Fruit fly (Drosophila melanogaster) whole organism, embryonic: Measurements from ENCODE around the gene CNPYb.

ENCODE experiments used
- Aef1 ChIP-seq: fragments of 200-800 bp; sonication (Bioruptor generic); IDR thresholded peaks from 3 replicates; pipeline ENCODE4 v1.3.6; 2022; ENCODE audit warnings: missing biosample characterization, missing genetic modification characterization
- Bgb ChIP-seq: fragments of 200-800 bp; sonication (Bioruptor generic); IDR thresholded peaks from 2 replicates; pipeline ENCODE4 v1.3.6; 2022; ENCODE audit warnings: missing biosample characterization, missing genetic modification characterization; ENCODE audit not compliant: partially characterized antibody
- CG1024 ChIP-seq: fragments of 200-800 bp; sonication (Bioruptor generic); IDR thresholded peaks from 2 replicates; pipeline ENCODE4 v1.3.6; 2022; ENCODE audit warnings: missing biosample characterization, missing genetic modification characterization
- CG10267 ChIP-seq: fragments of 200-800 bp; sonication (Bioruptor generic); optimal IDR thresholded peaks from 2 replicates; lab custom pipeline; 2018; ENCODE audit warnings: missing biosample characterization, mild to moderate bottlenecking, missing genetic modification characterization, moderate library complexity
- CG12219 ChIP-seq: fragments of 200-800 bp; sonication (Bioruptor generic); optimal IDR thresholded peaks from 3 replicates; lab custom pipeline; 2018; ENCODE audit warnings: missing biosample characterization, mild to moderate bottlenecking, missing genetic modification characterization
- CG1233 ChIP-seq: fragments of 200-800 bp; sonication (Bioruptor generic); optimal IDR thresholded peaks from 4 replicates; lab custom pipeline; 2018; ENCODE audit warnings: missing biosample characterization, mild to moderate bottlenecking, missing genetic modification characterization
- CG12769 ChIP-seq: fragments of 200-800 bp; sonication (Bioruptor generic); optimal IDR thresholded peaks from 2 replicates; lab custom pipeline; 2019; ENCODE audit warnings: missing biosample characterization, mild to moderate bottlenecking, missing genetic modification characterization, moderate library complexity
- CG13296 ChIP-seq: fragments of 200-800 bp; sonication (Bioruptor generic); optimal IDR thresholded peaks from 3 replicates; lab custom pipeline; 2018; ENCODE audit warnings: missing biosample characterization, mild to moderate bottlenecking, missing genetic modification characterization
- CG14710 ChIP-seq: fragments of 200-800 bp; sonication (Bioruptor generic); optimal IDR thresholded peaks from 3 replicates; lab custom pipeline; 2019; ENCODE audit warnings: missing biosample characterization, mild to moderate bottlenecking, missing genetic modification characterization, moderate library complexity
- CG14860 ChIP-seq: fragments of 200-800 bp; sonication (Bioruptor generic); IDR thresholded peaks from 3 replicates; pipeline ENCODE4 v1.3.6; 2022; ENCODE audit warnings: missing biosample characterization, missing genetic modification characterization; ENCODE audit not compliant: partially characterized antibody
- CG15479 ChIP-seq: fragments of 200-800 bp; sonication (Bioruptor generic); optimal IDR thresholded peaks from 3 replicates; lab custom pipeline; 2019; ENCODE audit warnings: missing biosample characterization, mild to moderate bottlenecking, missing genetic modification characterization, moderate library complexity
- CG15696 ChIP-seq: fragments of 200-800 bp; sonication (Bioruptor generic); optimal IDR thresholded peaks from 2 replicates; lab custom pipeline; 2019; ENCODE audit warnings: missing biosample characterization, mild to moderate bottlenecking, missing genetic modification characterization, moderate library complexity
- CG16863 ChIP-seq: fragments of 200-800 bp; sonication (Bioruptor generic); optimal IDR thresholded peaks from 3 replicates; lab custom pipeline; 2016; ENCODE audit warnings: missing biosample characterization, missing genetic modification characterization
- CG18011 ChIP-seq: fragments of 200-800 bp; sonication (Bioruptor generic); optimal IDR thresholded peaks from 2 replicates; lab custom pipeline; 2017; ENCODE audit warnings: missing biosample characterization, missing genetic modification characterization, mild to moderate bottlenecking, moderate library complexity, missing genotype
- CG2116 ChIP-seq: fragments of 200-800 bp; sonication (Bioruptor generic); optimal IDR thresholded peaks from 3 replicates; lab custom pipeline; 2018; ENCODE audit warnings: missing biosample characterization, mild to moderate bottlenecking, missing genetic modification characterization
- CG2199 ChIP-seq: fragments of 200-800 bp; sonication (Bioruptor generic); IDR thresholded peaks from 3 replicates; pipeline ENCODE4 v1.3.6; 2022; ENCODE audit warnings: missing biosample characterization, missing genetic modification characterization
- CG31365 ChIP-seq: fragments of 200-800 bp; sonication (Bioruptor generic); optimal IDR thresholded peaks from 2 replicates; lab custom pipeline; 2018; ENCODE audit warnings: missing biosample characterization, mild to moderate bottlenecking, missing genetic modification characterization
- CG3838 ChIP-seq: fragments of 200-800 bp; sonication (Bioruptor generic); optimal IDR thresholded peaks from 3 replicates; lab custom pipeline; 2016; ENCODE audit warnings: missing biosample characterization, missing genetic modification characterization
- CG7987 ChIP-seq: fragments of 200-800 bp; sonication (Bioruptor generic); optimal IDR thresholded peaks from 2 replicates; lab custom pipeline; 2018; ENCODE audit warnings: missing biosample characterization, mild to moderate bottlenecking, missing genetic modification characterization, moderate library complexity
- CG9609 ChIP-seq: fragments of 200-800 bp; sonication (Bioruptor generic); optimal IDR thresholded peaks from 3 replicates; lab custom pipeline; 2016; ENCODE audit warnings: missing biosample characterization, missing genetic modification characterization
- CG9876 ChIP-seq: fragments of 200-800 bp; sonication (Bioruptor generic); optimal IDR thresholded peaks from 2 replicates; lab custom pipeline; 2016; ENCODE audit warnings: missing biosample characterization, missing genetic modification characterization
- D ChIP-seq, 2 experiments: fragments of 200-800 bp in 1 of 2; fragments of >200 bp in 1 of 2; sonication (Bioruptor generic) in 1 of 2; optimal IDR thresholded peaks; 2 replicates in 1 of 2; 3 replicates in 1 of 2; lab custom pipeline; 2017; ENCODE audit warnings: mild to moderate bottlenecking in 1 of 2, missing biosample characterization in 1 of 2, missing genetic modification characterization in 1 of 2, missing genetic modification reagents in 1 of 2
- D19A ChIP-seq: fragments of 200-800 bp; optimal IDR thresholded peaks from 3 replicates; lab custom pipeline; 2019; ENCODE audit warnings: missing biosample characterization, mild to moderate bottlenecking, missing genetic modification characterization, moderate library complexity
- Dfd ChIP-seq, 2 experiments: fragments of >200 bp; optimal IDR thresholded peaks; 2 replicates each; lab custom pipeline; 2017; ENCODE audit warnings: missing biosample characterization in 2 of 2, missing genetic modification characterization in 2 of 2
- Doc3 ChIP-seq: fragments of 200-800 bp; sonication (Bioruptor generic); IDR thresholded peaks from 3 replicates; pipeline ENCODE4 v1.3.6; 2022; ENCODE audit warnings: missing biosample characterization, missing genetic modification characterization; ENCODE audit not compliant: partially characterized antibody
- E2f2 ChIP-seq: fragments of 200-800 bp; sonication (Bioruptor generic); IDR thresholded peaks from 2 replicates; pipeline ENCODE4 v1.3.6; 2022; ENCODE audit warnings: missing biosample characterization, missing genetic modification characterization
- Jarid2 ChIP-seq: fragments of 200-800 bp; sonication (Bioruptor generic); optimal IDR thresholded peaks from 3 replicates; lab custom pipeline; 2017; ENCODE audit warnings: mild to moderate bottlenecking, missing biosample characterization, missing genetic modification reagents, missing genetic modification characterization
- Max ChIP-seq: fragments of 200-800 bp; sonication (Bioruptor generic); optimal IDR thresholded peaks from 2 replicates; lab custom pipeline; 2016; ENCODE audit warnings: missing biosample characterization, mild to moderate bottlenecking, missing genetic modification characterization
- Rfx ChIP-seq: fragments of 200-800 bp; sonication (Bioruptor generic); IDR thresholded peaks from 2 replicates; pipeline ENCODE4 v1.3.6; 2022; ENCODE audit warnings: missing biosample characterization, missing genetic modification characterization
- Sry-δ ChIP-seq: fragments of 200-800 bp; sonication (Bioruptor generic); optimal IDR thresholded peaks from 2 replicates; lab custom pipeline; 2016; ENCODE audit warnings: missing biosample characterization, missing genetic modification characterization
- bcd ChIP-seq: fragments of 200-800 bp; sonication (Bioruptor generic); optimal IDR thresholded peaks from 2 replicates; lab custom pipeline; 2017; ENCODE audit warnings: missing biosample characterization, mild to moderate bottlenecking, missing genetic modification characterization
- bowl ChIP-seq: fragments of 200-800 bp; sonication (Bioruptor generic); IDR thresholded peaks from 2 replicates; pipeline ENCODE4 v1.3.6; 2022; ENCODE audit warnings: missing biosample characterization, missing genetic modification characterization
- dimm ChIP-seq: fragments of 200-800 bp; sonication (Bioruptor generic); IDR thresholded peaks from 2 replicates; pipeline ENCODE4 v1.3.6; 2022; ENCODE audit warnings: missing biosample characterization, missing genetic modification characterization
- insv ChIP-seq, 2 experiments: fragments of 200-800 bp; sonication (Bioruptor generic); optimal IDR thresholded peaks; 3 replicates each; lab custom pipeline; 2016 to 2018; ENCODE audit warnings: missing biosample characterization in 2 of 2, missing genetic modification characterization in 2 of 2
- ken ChIP-seq: fragments of 200-800 bp; sonication (Bioruptor generic); IDR thresholded peaks from 3 replicates; pipeline ENCODE4 v1.3.6; 2022; ENCODE audit warnings: missing biosample characterization, missing genetic modification characterization
- lilli ChIP-seq: fragments of 200-800 bp; sonication (Bioruptor generic); optimal IDR thresholded peaks from 3 replicates; lab custom pipeline; 2016; ENCODE audit warnings: missing biosample characterization, missing genetic modification characterization
- luna ChIP-seq: fragments of 200-800 bp; sonication (Bioruptor generic); optimal IDR thresholded peaks from 2 replicates; lab custom pipeline; 2016; ENCODE audit warnings: missing biosample characterization, missing genetic modification characterization
- pita ChIP-seq: fragments of 200-800 bp; sonication (Bioruptor generic); optimal IDR thresholded peaks from 2 replicates; lab custom pipeline; 2017; ENCODE audit warnings: missing biosample characterization, mild to moderate bottlenecking, missing genetic modification characterization
- schlank ChIP-seq: fragments of 200-800 bp; sonication (Bioruptor generic); optimal IDR thresholded peaks from 2 replicates; lab custom pipeline; 2018; ENCODE audit warnings: missing biosample characterization, mild to moderate bottlenecking, missing genetic modification characterization
- sim ChIP-seq: fragments of 200-800 bp; sonication (Bioruptor generic); IDR thresholded peaks from 2 replicates; pipeline ENCODE4 v1.3.6; 2022; ENCODE audit warnings: missing biosample characterization, missing genetic modification characterization
- slou ChIP-seq: fragments of 200-800 bp; sonication (Bioruptor generic); optimal IDR thresholded peaks from 3 replicates; lab custom pipeline; 2016; ENCODE audit warnings: missing biosample characterization, missing genetic modification characterization
- ssp ChIP-seq: fragments of 200-800 bp; sonication (Bioruptor generic); IDR thresholded peaks from 2 replicates; pipeline ENCODE4 v1.3.6; 2022; ENCODE audit warnings: missing biosample characterization, missing genetic modification characterization
- stwl ChIP-seq: fragments of 200-800 bp; sonication (Bioruptor generic); optimal IDR thresholded peaks from 3 replicates; lab custom pipeline; 2018; ENCODE audit warnings: missing biosample characterization, mild to moderate bottlenecking, missing genetic modification characterization, moderate library complexity
- trem ChIP-seq: fragments of 200-800 bp; optimal IDR thresholded peaks from 3 replicates; lab custom pipeline; 2019; ENCODE audit warnings: missing biosample characterization, mild to moderate bottlenecking, missing genetic modification characterization, moderate library complexity
- ttk ChIP-seq: fragments of 200-800 bp; sonication (Bioruptor generic); IDR thresholded peaks from 2 replicates; pipeline ENCODE4 v2.1.2; 2022; ENCODE audit warnings: missing biosample characterization, missing genetic modification characterization
- unc-4 ChIP-seq: fragments of 200-800 bp; sonication (Bioruptor generic); IDR thresholded peaks from 2 replicates; pipeline ENCODE4 v1.3.6; 2022; ENCODE audit warnings: missing biosample characterization, missing genetic modification characterization; ENCODE audit not compliant: partially characterized antibody
- zen ChIP-seq: fragments of 200-800 bp; sonication (Bioruptor generic); optimal IDR thresholded peaks from 3 replicates; lab custom pipeline; 2018; ENCODE audit warnings: missing biosample characterization, mild to moderate bottlenecking, missing genetic modification characterization, moderate library complexity
- zfh1 ChIP-seq: fragments of 200-800 bp; sonication (Bioruptor generic); IDR thresholded peaks from 3 replicates; pipeline ENCODE4 v1.3.6; 2022; ENCODE audit warnings: missing biosample characterization, missing genetic modification characterization

CNPYb gene

DNA sequence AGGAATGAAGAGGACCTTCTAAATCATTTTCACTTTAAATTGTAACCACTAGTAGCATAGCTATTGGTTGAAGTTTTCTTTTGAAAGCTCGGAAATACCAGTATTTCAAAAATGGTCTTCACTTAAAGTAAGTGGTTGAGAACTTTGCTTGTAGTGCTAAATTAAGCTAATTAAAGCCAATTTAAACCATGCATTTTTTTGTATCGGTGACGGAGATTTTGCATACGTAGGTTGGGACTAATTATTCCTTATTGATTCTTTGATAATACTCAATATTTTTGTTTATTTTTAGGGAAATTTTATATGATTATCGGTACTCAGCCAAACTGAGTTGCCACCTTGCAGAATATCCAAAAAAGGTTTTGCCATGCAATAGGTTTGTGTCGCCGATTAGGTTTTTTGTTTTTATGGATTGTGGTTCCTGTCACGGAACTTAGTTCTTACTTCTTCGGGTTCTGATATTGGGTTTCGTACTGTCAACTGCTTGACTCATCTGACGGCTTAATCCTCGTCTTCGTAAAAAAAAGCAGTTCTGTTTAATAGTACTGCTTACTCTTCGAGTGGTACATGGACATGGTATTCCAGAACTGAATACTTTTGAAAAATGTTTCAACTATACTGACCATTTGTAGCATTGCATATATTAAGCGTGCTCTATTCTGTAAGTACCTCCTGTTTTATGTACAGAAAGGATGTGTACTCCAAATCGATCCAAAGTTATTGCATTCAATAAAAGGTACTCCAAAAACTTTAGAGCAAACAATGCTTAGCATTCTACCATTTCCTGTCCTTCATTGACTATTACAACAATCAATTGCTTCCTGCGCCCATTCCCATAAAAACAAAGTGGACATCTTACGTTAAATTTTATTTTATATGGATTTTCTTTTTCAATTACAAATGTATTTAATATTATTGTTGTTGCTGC, 44.3 kb upstream of the CNPYb start (continued):
- peak in 1 of 2 experiments; percentile 59 for TF ChIP-seq insv (GFP tag; optimal IDR thresholded peaks at IDR 0.05; lab: Kevin White, UChicago)
- TF ChIP-seq unc-4 (GFP tag; lab: Robert Waterston, UW), result no peak
- TF ChIP-seq ssp (GFP tag; lab: Robert Waterston, UW), result no peak
- no peak for TF ChIP-seq D19A (tag; lab: Kevin White, UChicago)
- TF ChIP-seq ken (GFP tag; lab: Robert Waterston, UW), result 0 out of 3 replicates have a peak, but pooled peaks have one; percentile 40
- TF ChIP-seq dimm (GFP tag; lab: Robert Waterston, UW), result no peak
- no peak for TF ChIP-seq zen (tag; lab: Kevin White, UChicago)
- TF ChIP-seq CG12769 (tag; lab: Kevin White, UChicago), result peak; percentile 31
- TF ChIP-seq CG1233 (GFP tag; lab: Kevin White, UChicago), result no peak
- no peak for TF ChIP-seq CG3838 (GFP tag; lab: Kevin White, UChicago)
- TF ChIP-seq CG15696 (tag; lab: Kevin White, UChicago), result no peak
- TF ChIP-seq luna (GFP tag; lab: Kevin White, UChicago), result no peak
- TF ChIP-seq bcd (GFP tag; lab: Kevin White, UChicago), result peak; percentile 88
- TF ChIP-seq bowl (GFP tag; lab: Robert Waterston, UW), result no peak
- no peak for TF ChIP-seq Doc3 (GFP tag; lab: Robert Waterston, UW)
- TF ChIP-seq sim, result no peak
- TF ChIP-seq E2f2 (GFP tag; lab: Robert Waterston, UW), result peak; percentile 54
- TF ChIP-seq Sry-δ (GFP tag; lab: Kevin White, UChicago), result peak; percentile 38
- TF ChIP-seq D (optimal IDR thresholded peaks at IDR 0.05; lab: Kevin White, UChicago), result no peak
- no peak for TF ChIP-seq D (GFP tag; optimal IDR thresholded peaks at IDR 0.05; lab: Kevin White, UChicago)
- TF ChIP-seq CG31365, result peak; percentile 99
- no peak for TF ChIP-seq CG13296 (GFP tag; lab: Kevin White, UChicago)
- TF ChIP-seq CG14860 (GFP tag; lab: Robert Waterston, UW), result no peak
- peak; percentile 54 for TF ChIP-seq CG9609
- no peak for TF ChIP-seq CG18011 (GFP tag; lab: Kevin White, UChicago)
- peak; percentile 52 for TF ChIP-seq trem (tag; lab: Kevin White, UChicago)
- no peak for TF ChIP-seq Max (GFP tag; lab: Kevin White, UChicago)
- TF ChIP-seq Jarid2 (GFP tag; lab: Kevin White, UChicago), result peak; percentile 34
- TF ChIP-seq schlank, result no peak
- peak; percentile 22; the same call in 1 of the 2 replicates for TF ChIP-seq Rfx
- TF ChIP-seq Bgb (GFP tag; lab: Robert Waterston, UW), result peak; percentile 37; the same call in 1 of the 2 replicates
- TF ChIP-seq slou (GFP tag; lab: Kevin White, UChicago), result no peak
- TF ChIP-seq CG1024 (GFP tag; lab: Robert Waterston, UW), result no peak
- TF ChIP-seq lilli (GFP tag; lab: Kevin White, UChicago), result no peak
- no peak for TF ChIP-seq zfh1 (GFP tag; lab: Robert Waterston, UW)
- TF ChIP-seq CG2199, result peak; percentile 96
- peak; percentile 51 for TF ChIP-seq CG2116
- TF ChIP-seq ttk, result no peak
- TF ChIP-seq CG9876 (GFP tag; lab: Kevin White, UChicago), result peak; percentile 29
- TF ChIP-seq stwl, result peak; percentile 83
- TF ChIP-seq CG7987 (GFP tag; lab: Kevin White, UChicago), result no peak
- peak; percentile 57 for TF ChIP-seq CG14710 (tag; lab: Kevin White, UChicago)
- peak in 1 of 2 experiments; percentile 83 for TF ChIP-seq Dfd (GFP tag; optimal IDR thresholded peaks at IDR 0.05; lab: Kevin White, UChicago)
- TF ChIP-seq CG15479 (GFP tag; lab: Kevin White, UChicago), result no peak
- no peak for TF ChIP-seq CG16863 (GFP tag; lab: Kevin White, UChicago)
- TF ChIP-seq Aef1 (GFP tag; lab: Robert Waterston, UW), result no peak
- peak; percentile 99 for TF ChIP-seq pita (GFP tag; lab: Kevin White, UChicago)
- no peak for TF ChIP-seq CG12219
- TF ChIP-seq CG10267 (tag; lab: Kevin White, UChicago), result peak; percentile 29
